Worm (Caenorhabditis elegans): ENCODE results near the gene elo-7.

DNA sequence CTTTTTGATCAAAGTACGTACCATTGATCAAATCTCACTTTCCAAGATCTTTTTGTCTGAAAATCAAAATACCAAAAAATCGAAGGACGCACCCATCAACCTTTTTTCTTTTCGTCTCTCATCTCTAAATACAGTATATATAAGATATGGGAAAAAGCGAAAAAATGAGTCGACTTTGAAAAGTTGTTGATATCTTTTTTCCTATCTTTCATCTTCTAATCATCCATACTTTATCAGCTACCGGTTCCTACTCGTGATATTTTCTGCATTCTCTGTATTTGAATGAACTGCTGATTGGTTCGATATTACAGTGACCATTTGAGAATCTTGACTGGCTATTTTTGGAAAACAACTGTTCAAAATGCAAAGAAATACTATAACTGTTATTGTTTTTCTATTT lies 12.9 kb upstream of the elo-7 start, which contains the start of gene C33A12.19:
- no peak for TF ChIP-seq him-1 (tag; optimal IDR thresholded peaks at IDR 0.05)
- TF ChIP-seq W03F9.2 (tag; optimal IDR thresholded peaks at IDR 0.05): no peak
